Worm (Caenorhabditis elegans) whole organism, L1 larva: ENCODE measurements around the gene F54D12.10.

ENCODE experiments used
- egl-27 ChIP-seq, 2 experiments: fragments of 150-350 bp in 1 of 2; sonication (generic microtip); optimal IDR thresholded peaks; 3 replicates each; lab custom pipeline; 2017 to 2018; ENCODE audit warnings: missing biosample characterization in 2 of 2, missing genetic modification characterization in 2 of 2, missing genetic modification reagents in 2 of 2
- fos-1 ChIP-seq: fragments of 150-350 bp; optimal IDR thresholded peaks from 2 replicates; lab custom pipeline; 2014; ENCODE audit warnings: missing biosample characterization, missing genetic modification characterization
- nhr-12 ChIP-seq: sonication (generic microtip); optimal IDR thresholded peaks from 2 replicates; lab custom pipeline; 2017; ENCODE audit warnings: missing biosample characterization, missing genetic modification characterization
- nhr-84 ChIP-seq: sonication (generic microtip); optimal IDR thresholded peaks from 2 replicates; lab custom pipeline; 2017; ENCODE audit warnings: missing biosample characterization, missing genetic modification characterization
- pqm-1 ChIP-seq: sonication (generic microtip); optimal IDR thresholded peaks from 3 replicates; lab custom pipeline; 2017; ENCODE audit warnings: missing biosample characterization, missing genetic modification characterization
- skn-1 ChIP-seq: fragments of 150-350 bp; optimal IDR thresholded peaks from 2 replicates; lab custom pipeline; 2014; ENCODE audit warnings: missing biosample characterization, missing genetic modification characterization

ce11 chrII:1338196-1338595, 40.0 kb downstream of the F54D12.10 start:
- TF ChIP-seq nhr-12 (tag; lab: Kevin White, UChicago) (no peak), egl-27 (tag; optimal IDR thresholded peaks at IDR 0.05; lab: Kevin White, UChicago) (no peak), nhr-84 (tag; lab: Kevin White, UChicago) (no peak), pqm-1 (tag; lab: Kevin White, UChicago) (no peak), fos-1 (tag; lab: Kevin White, UChicago) (no peak), skn-1 (tag; lab: Kevin White, UChicago) (no peak)
